Fruit fly (Drosophila melanogaster) whole organism, larva: ENCODE measurements around the gene eca.
"Not testable (repeated sequence)": the region's sequence is repeated elsewhere in the genome, so short reads cannot be mapped to it uniquely, and the experiment has no call there.

Experiments
- noc ChIP-seq: fragments of 200-800 bp; sonication (Bioruptor generic); optimal IDR thresholded peaks from 3 replicates; lab custom pipeline; 2019; ENCODE audit warnings: missing biosample characterization, mild to moderate bottlenecking, missing genetic modification characterization, moderate library complexity

Gene eca

DNA sequence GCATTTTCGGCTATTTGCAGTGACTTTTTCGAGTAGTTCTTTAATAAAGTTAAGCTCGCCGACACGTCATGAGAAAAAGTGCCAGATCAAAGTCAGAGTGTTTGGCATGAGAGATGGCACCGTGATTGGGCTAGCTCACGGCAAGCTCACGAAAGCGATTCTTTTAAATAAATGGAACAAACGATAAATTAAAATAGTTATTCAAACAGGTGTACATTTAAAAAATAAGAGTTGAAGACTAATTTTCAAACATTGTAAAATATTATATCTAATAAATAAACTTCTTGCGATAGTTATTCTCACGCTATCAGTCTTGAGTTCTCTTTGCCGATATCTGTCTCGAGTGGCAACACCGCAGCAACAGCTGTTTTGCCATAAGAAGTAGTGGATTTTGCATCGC is at the start of gene eca, which contains the start of gene CG18542:
Gene eca (minus strand): TSS at position 101 of the 400 bp plus-strand sequence.
Gene CG18542 (plus strand): TSS at position 385 of the 400 bp plus-strand sequence.
- TF ChIP-seq noc (tag; lab: Kevin White, UChicago) = not testable (repeated sequence)

DNA sequence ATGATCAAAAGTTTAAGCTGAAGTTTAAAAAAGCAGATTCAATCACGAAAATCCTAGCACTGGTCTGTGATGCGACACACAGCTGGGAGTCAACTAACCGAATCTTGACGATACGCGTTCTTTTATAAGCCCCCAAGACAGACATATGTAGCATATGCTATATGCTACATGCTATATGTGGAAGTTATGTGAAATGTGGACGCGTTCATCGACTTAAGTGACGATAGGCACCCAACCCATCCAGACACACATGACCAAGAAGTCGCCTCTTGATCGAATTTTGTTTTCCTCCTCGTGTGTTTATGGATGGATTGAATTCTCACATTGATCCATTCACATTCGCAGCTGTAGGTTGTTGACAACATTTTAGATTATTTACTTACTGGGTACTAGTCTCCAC is 47.9 kb upstream of the eca start, which contains the start of gene alphaTub85E:
Gene alphaTub85E (minus strand): TSS at position 101 of the 400 bp plus-strand sequence.
- no peak for TF ChIP-seq noc (tag; lab: Kevin White, UChicago)

DNA sequence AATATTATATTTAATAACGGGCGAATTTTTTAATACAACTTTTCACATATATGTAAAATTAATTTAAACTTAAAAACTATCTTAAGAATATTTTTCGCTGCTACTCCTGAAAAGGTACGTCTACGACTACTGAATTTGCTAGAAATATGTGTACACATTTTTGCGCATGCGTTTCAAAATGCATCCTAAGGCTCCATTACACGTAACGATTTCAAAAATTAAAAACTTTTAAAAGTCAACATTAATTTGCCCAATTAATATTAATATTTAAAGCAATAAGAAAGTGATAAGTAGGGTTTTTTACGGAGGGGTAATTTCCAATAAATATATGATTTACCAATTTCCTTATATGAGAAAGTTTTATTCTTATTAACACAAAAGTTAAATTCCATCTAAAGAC is 45.5 kb upstream of the eca start, which contains the start of gene FoxP:
Gene FoxP (minus strand): TSS at position 89 of the 400 bp plus-strand sequence.
- no peak for TF ChIP-seq noc (tag; lab: Kevin White, UChicago)

DNA sequence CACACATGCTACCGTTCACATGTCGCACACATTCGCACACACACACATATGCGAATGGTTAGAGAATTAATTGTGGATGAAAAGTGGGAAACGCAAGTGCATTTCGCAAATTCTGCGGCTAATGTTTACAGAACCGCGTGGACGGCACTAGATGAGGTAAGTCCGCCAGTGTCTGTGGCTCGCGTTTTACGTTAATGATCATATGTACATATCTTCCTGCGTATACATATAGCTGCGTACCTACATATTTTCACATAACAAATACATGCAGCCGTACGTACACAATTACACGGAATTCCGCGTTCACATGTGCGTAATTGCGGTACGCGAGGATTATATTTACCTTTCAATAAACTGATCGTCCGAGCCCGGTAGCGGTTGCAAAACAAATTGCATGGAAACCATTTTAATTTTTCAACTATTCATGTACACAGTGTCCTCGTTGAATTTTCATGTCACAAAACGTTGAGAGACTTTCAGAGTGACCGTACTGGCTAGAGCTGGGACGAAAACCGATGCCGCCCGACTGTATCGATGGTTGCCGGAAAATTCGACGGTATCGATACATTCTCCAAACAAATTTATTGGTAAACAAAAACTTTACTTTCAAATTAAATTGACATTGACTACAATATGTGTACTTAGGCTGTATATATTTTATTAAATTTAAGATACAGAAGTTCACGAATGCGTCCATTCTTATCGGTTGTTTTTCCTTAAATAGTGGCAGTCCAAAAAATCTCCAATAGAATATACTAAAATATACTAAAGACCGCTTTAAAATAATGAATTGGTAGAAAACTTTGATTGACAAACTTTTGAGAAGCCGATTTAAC is 40.1 kb upstream of the eca start, which contains the start of gene hyd:
Gene hyd (minus strand): TSS at position 495 of the 836 bp plus-strand sequence.
- no peak for TF ChIP-seq noc (tag; lab: Kevin White, UChicago)

DNA sequence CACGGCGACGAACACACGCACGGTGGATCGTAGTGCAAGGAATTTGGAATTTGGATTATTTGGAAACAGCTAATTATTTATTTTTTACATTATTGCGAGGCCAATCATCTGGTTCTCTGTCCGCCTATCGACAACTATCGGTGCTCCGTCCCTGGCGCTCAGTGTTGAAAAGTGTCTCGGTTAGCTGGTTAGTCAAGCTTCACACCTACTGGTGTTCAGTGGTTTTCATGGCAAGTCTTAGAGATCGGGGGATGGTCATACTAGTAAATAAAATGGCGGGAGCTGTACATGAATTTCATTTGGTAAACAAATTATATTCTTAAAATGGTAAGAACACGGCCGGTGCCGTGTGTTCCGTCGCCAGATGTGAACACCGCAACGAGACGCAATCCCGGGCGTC is 25.6 kb upstream of the eca start, which contains the start of the genes trbd and dmt:
Gene trbd (minus strand): TSS at position 152 of the 400 bp plus-strand sequence.
Gene dmt (plus strand): TSS at position 257 of the 400 bp plus-strand sequence.
- no peak for TF ChIP-seq noc (tag; lab: Kevin White, UChicago)

DNA sequence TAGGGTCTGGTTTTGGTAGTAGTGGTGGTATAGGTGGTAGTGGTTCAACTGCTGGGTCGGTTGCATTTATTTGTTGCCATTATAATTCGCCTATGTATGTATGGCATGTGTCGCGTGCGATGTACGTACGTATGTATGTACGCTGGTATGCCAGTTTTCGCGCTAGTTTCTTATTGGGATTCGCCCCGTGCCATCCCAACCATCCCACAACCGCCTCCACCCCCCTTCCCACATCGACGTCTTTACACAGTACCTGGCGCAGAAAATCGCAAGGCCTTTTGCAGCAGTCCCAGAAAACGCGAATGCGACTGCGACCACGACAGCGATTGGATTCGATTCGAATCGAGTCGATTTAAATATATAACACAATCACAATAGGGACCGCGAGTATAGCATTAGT is 25.0 kb upstream of the eca start:
- no peak for TF ChIP-seq noc (tag; lab: Kevin White, UChicago)

DNA sequence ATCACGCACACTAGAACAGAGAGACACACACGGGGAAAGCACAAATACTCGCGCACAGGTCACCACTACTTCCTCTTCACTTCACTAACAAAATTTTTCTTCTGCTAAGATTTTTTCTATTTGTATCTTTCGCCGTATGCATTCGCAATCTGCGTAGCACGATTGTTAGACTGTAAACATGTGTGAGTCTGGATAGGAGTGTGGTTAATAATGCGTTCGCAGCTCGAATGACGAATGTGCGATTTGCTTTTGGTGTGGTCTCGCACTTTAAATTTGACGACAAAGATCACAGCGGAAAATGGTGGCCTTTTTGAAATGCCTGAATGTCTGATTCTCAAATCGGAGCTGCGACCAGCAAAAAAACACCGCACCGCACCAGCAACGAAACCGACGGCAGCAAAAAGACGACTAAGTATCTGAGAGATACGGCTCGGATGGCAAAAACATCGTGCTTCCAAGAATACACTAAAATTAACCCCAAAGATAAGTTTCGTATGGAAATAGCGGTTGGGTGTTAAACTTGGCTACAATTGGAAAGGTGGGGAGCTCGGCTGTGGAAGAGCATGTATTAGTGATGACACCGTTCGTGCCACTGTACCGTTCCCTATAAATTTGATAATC is 19.8 kb upstream of the eca start, which contains the start of gene Unc-115a:
Gene Unc-115a (minus strand): TSS at position 410 of the 621 bp plus-strand sequence.
- peak; percentile 46 for TF ChIP-seq noc (tag; lab: Kevin White, UChicago)

DNA sequence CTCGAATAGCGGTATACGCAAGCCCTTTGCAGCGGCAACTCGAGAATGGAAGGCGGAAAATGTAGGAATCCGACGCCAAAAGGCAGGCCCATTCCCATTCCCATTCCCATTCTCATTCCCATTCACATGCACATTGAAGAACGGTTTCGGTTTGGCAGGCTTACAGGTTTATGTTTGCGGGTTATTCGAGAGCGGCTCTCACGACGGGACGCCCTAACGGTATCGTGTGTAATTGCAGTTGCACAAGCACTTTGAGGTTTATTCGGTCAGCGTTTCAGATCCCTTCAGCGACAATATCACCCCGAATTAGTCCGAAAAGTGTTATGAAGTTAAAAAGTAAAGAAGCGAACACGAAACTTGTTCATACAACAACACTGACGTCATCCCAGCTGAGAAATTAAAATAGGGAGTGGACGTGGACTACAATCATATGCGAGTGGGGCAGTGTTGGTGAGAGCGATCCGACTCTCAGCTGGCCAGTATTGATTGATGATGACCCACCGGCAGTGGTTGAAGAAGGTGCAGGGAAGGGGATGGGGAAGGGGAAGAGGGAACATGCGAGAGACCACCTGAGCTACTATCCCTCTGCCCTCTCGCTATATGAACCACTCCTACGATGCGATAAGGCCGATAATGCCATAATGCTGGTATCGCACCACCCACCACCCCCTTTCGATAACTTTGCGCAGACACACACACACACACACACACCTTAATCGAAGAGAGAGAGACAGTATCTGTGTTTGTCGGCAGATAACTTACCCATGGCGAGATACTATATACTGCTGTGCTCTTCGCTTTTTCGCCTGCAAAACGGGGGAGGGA is 19.1 kb upstream of the eca start:
- TF ChIP-seq noc (tag; lab: Kevin White, UChicago) = peak; percentile 47

DNA sequence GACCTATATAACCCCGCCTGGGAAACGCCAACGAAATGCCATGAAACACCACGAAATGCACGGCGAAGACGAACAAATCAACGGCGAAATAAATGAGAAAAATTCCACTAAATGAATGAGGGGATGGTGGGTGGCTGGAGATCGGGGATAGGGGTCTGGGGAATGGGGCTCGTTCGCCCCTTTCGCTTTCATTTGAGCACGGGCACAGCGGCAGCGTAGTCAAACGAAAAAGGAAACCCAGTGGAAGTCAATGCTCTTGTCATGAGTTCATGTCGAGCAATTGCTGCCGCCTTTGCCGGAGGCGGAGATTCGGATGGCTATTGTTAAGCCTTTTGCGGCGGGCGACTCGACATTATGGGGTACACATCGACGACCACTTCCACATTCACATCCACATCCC is 18.0 kb upstream of the eca start:
- no peak for TF ChIP-seq noc (tag; lab: Kevin White, UChicago)

DNA sequence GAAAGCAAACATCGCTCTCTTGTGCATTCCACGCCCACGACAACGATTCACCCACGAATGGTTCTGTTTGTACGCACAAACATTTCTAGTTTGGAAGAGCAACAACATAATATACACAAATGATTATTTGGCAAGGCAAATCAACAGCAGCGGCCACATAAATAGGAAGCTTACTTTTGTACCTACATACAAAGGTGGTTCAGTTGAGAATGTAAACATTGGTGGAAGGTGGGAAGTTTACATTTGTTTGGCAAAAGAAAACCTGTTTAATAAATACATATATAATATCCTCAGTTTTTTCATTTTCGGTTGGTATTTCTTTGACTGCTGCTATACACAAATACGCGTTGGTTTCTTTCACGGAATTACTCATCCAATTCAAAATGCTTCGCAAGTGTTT is 17.3 kb upstream of the eca start:
- peak; percentile 91 for TF ChIP-seq noc (tag; lab: Kevin White, UChicago)

DNA sequence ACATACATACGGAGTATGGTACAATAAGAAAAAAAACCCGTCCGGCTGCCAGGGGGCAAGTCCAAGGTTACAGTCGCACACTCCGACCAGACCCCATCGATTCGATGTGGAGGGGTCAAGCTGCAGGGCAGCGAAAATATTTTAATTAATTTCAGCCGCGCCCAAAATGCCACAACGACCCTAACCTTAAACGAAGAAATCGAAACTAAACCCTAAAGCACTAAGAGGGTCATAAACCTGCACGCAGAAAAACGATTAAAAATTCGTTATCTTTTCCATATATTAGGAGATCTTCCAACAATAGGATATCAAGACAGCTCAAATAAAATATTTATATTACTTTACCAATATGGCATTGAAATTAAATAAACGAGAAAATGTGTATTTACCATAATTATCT is 16.6 kb upstream of the eca start:
- TF ChIP-seq noc (tag; lab: Kevin White, UChicago) = no peak

DNA sequence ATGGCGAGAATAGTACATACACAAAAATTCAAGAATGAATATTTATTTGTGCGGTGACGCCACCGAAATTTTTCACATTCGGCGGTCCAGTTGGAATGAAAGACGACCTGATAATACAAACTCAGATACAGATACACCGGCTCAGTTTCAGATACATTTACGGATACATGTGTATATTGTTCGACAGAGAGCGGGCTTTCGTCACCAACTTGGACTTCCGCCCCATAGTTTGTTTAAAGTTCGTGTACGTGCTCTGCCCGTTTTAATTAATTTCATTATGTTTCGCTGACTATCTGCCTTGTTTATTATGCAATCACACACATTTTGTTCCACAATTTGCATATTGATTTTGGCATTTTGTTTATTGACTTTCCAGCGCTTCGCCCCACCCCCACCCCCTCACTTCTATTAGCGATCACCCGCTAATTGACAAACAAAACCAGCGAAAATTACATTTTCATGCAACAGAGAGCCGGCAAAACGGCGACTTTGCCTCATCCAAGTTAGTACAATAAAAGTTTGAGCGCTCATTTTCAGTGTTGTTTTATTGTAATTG is 15.9 kb upstream of the eca start:
- TF ChIP-seq noc (tag; lab: Kevin White, UChicago) = no peak

DNA sequence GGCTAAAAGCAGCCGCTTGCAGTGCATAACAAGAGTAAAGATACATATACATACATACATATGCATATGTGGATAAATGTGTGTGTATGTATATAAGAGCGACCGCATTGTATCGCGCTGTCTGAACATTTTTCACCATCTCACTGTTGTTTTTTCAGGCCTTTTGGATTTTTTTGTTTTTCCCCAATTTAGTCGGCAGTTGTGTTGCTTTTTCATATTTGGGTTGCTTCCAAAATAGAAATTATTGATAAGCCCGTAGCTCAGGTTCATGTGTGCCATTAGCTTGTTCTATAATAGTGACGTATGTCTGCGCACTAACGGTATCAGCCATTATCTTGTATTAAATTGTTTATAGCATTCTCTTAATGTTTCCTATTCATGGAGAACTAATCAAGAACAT is 15.2 kb upstream of the eca start:
- TF ChIP-seq noc (tag; lab: Kevin White, UChicago) = peak; percentile 12

DNA sequence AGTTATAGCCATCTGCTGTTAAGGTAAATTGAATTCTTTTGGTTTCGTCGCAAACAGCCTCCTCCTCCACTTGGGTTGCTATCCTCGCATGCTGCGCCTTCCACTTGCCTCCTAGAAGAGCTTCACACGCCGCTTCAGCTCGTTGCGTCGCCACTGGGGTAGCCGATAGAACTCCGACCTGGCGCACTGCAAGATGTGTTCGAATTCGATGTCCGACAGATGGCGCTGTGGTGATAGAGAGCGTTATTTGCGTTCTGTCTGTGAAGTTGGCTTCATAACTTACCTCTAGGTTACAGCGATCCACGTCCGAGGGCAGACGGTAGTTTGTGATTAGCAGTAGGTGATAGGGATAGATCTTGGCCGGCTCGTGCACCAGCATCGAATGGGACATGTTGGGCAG is 9.7 kb upstream of the eca start:
- no peak for TF ChIP-seq noc (tag; lab: Kevin White, UChicago)

DNA sequence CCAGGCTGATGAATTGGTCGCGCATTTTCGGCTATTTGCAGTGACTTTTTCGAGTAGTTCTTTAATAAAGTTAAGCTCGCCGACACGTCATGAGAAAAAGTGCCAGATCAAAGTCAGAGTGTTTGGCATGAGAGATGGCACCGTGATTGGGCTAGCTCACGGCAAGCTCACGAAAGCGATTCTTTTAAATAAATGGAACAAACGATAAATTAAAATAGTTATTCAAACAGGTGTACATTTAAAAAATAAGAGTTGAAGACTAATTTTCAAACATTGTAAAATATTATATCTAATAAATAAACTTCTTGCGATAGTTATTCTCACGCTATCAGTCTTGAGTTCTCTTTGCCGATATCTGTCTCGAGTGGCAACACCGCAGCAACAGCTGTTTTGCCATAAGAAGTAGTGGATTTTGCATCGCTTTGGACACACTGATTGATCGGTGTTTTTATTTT is 7.4 kb upstream of the eca start, which contains the start of the genes Unc-115b, p24-2 and CG32939:
Gene Unc-115b (minus strand): TSS at position 101 of the 455 bp plus-strand sequence.
Gene p24-2 (minus strand): TSS at position 120 of the 455 bp plus-strand sequence.
Gene CG32939 (plus strand): TSS at position 405 of the 455 bp plus-strand sequence.
- not testable (repeated sequence) for TF ChIP-seq noc (tag; lab: Kevin White, UChicago)
